Worm (Caenorhabditis elegans) whole organism, late embryonic: ENCODE measurements around the gene T17A3.12.
A peak's percentile ranks its signal among the peaks of the same experiment; 100 is the strongest.

Experiments
- C08G9.2 ChIP-seq: sonication (generic microtip); optimal IDR thresholded peaks from 2 replicates; lab custom pipeline; 2016; ENCODE audit warnings: mild to moderate bottlenecking, missing genetic modification characterization, moderate library complexity, missing compliant biosample characterization
- C38D4.7 ChIP-seq: fragments of 200-800 bp; sonication (Bioruptor generic); optimal IDR thresholded peaks from 2 replicates; lab custom pipeline; 2018; ENCODE audit warnings: mild to moderate bottlenecking, missing genetic modification characterization, moderate library complexity, missing compliant biosample characterization
- K09A11.1 ChIP-seq: sonication (generic microtip); optimal IDR thresholded peaks from 2 replicates; lab custom pipeline; 2017; ENCODE audit warnings: antibody characterized with exemption, mild to moderate bottlenecking, missing genetic modification characterization, missing compliant biosample characterization; ENCODE audit not compliant: insufficient read depth
- Y22D7AL.16 ChIP-seq: sonication (generic microtip); optimal IDR thresholded peaks from 2 replicates; lab custom pipeline; 2016; ENCODE audit warnings: missing genetic modification characterization, missing compliant biosample characterization
- ceh-14 ChIP-seq: sonication (generic microtip); optimal IDR thresholded peaks from 2 replicates; lab custom pipeline; 2016; ENCODE audit warnings: missing genotype, missing genetic modification characterization, missing compliant biosample characterization
- ceh-2 ChIP-seq: sonication (generic microtip); optimal IDR thresholded peaks from 2 replicates; lab custom pipeline; 2016; ENCODE audit warnings: missing genotype, missing genetic modification characterization, missing compliant biosample characterization
- ceh-34 ChIP-seq: sonication (generic microtip); optimal IDR thresholded peaks from 2 replicates; lab custom pipeline; 2016; ENCODE audit warnings: mild to moderate bottlenecking, missing genetic modification characterization, missing compliant biosample characterization
- ceh-9 ChIP-seq: sonication (generic microtip); optimal IDR thresholded peaks from 2 replicates; lab custom pipeline; 2016; ENCODE audit warnings: mild to moderate bottlenecking, missing genetic modification characterization, inconsistent platforms, missing compliant biosample characterization
- che-1 ChIP-seq: sonication (generic microtip); optimal IDR thresholded peaks from 2 replicates; lab custom pipeline; 2016; ENCODE audit warnings: mild to moderate bottlenecking, missing genetic modification characterization, missing compliant biosample characterization
- dve-1 ChIP-seq: sonication (generic microtip); optimal IDR thresholded peaks from 2 replicates; lab custom pipeline; 2017; ENCODE audit warnings: antibody characterized with exemption, mild to moderate bottlenecking, missing genetic modification characterization, missing compliant biosample characterization
- elt-4 ChIP-seq: sonication (generic microtip); optimal IDR thresholded peaks from 2 replicates; lab custom pipeline; 2016; ENCODE audit warnings: missing genetic modification characterization, missing compliant biosample characterization
- ets-4 ChIP-seq: sonication (generic microtip); optimal IDR thresholded peaks from 2 replicates; lab custom pipeline; 2016; ENCODE audit warnings: missing genetic modification characterization, missing compliant biosample characterization
- eyg-1 ChIP-seq: sonication (generic microtip); optimal IDR thresholded peaks from 2 replicates; lab custom pipeline; 2016; ENCODE audit warnings: missing genotype, missing genetic modification characterization, missing compliant biosample characterization
- fkh-10 ChIP-seq: fragments of 150-350 bp; optimal IDR thresholded peaks from 2 replicates; lab custom pipeline; 2014; ENCODE audit warnings: missing biosample characterization, missing genetic modification reagents, missing genetic modification characterization
- hlh-13 ChIP-seq: fragments of 200-800 bp; sonication (Bioruptor generic); optimal IDR thresholded peaks from 2 replicates; lab custom pipeline; 2018; ENCODE audit warnings: mild to moderate bottlenecking, missing genetic modification characterization, missing compliant biosample characterization
- hlh-15 ChIP-seq: sonication (generic microtip); optimal IDR thresholded peaks from 2 replicates; lab custom pipeline; 2016; ENCODE audit warnings: missing genetic modification characterization, missing compliant biosample characterization
- hlh-30 ChIP-seq: sonication (generic microtip); optimal IDR thresholded peaks from 2 replicates; lab custom pipeline; 2017; ENCODE audit warnings: antibody characterized with exemption, missing genetic modification characterization, missing compliant biosample characterization; ENCODE audit not compliant: insufficient read depth
- madf-2 ChIP-seq: sonication (generic microtip); optimal IDR thresholded peaks from 2 replicates; lab custom pipeline; 2017; ENCODE audit warnings: missing genetic modification characterization, missing compliant biosample characterization
- nhr-11 ChIP-seq: fragments of 150-350 bp; optimal IDR thresholded peaks from 2 replicates; lab custom pipeline; 2014; ENCODE audit warnings: missing biosample characterization, missing genetic modification characterization
- npax-4 ChIP-seq: sonication (generic microtip); optimal IDR thresholded peaks from 2 replicates; lab custom pipeline; 2016; ENCODE audit warnings: missing genetic modification characterization, missing compliant biosample characterization
- odd-2 ChIP-seq: sonication (generic microtip); optimal IDR thresholded peaks from 2 replicates; lab custom pipeline; 2017; ENCODE audit warnings: antibody characterized with exemption, mild to moderate bottlenecking, missing genetic modification characterization, missing compliant biosample characterization
- pat-9 ChIP-seq: fragments of 200-800 bp; sonication (Bioruptor generic); optimal IDR thresholded peaks from 2 replicates; lab custom pipeline; 2018; ENCODE audit warnings: mild to moderate bottlenecking, missing genetic modification characterization, moderate library complexity, missing compliant biosample characterization
- pax-1 ChIP-seq: fragments of 150-350 bp; optimal IDR thresholded peaks from 2 replicates; lab custom pipeline; 2014; ENCODE audit warnings: missing biosample characterization, missing genetic modification characterization
- pha-4 ChIP-seq: fragments of 150-350 bp; optimal IDR thresholded peaks from 2 replicates; lab custom pipeline; 2018; ENCODE audit warnings: missing biosample characterization, missing genetic modification reagents, missing genetic modification characterization
- ref-2 ChIP-seq: sonication (generic microtip); optimal IDR thresholded peaks from 2 replicates; lab custom pipeline; 2016; ENCODE audit warnings: missing genetic modification characterization, missing compliant biosample characterization
- sox-2 ChIP-seq: fragments of 200-800 bp; sonication (Bioruptor generic); IDR thresholded peaks from 2 replicates; pipeline ENCODE4 v1.3.6; 2022; ENCODE audit warnings: missing genetic modification reagents, missing genetic modification characterization, missing compliant biosample characterization
- sox-4 ChIP-seq: sonication (generic microtip); optimal IDR thresholded peaks from 2 replicates; lab custom pipeline; 2017; ENCODE audit warnings: mild to moderate bottlenecking, missing genetic modification characterization, inconsistent platforms, missing compliant biosample characterization
- tbx-2 ChIP-seq: sonication (generic microtip); optimal IDR thresholded peaks from 2 replicates; lab custom pipeline; 2016; ENCODE audit warnings: missing genetic modification characterization, missing compliant biosample characterization
- tbx-7 ChIP-seq: sonication (generic microtip); optimal IDR thresholded peaks from 2 replicates; lab custom pipeline; 2016; ENCODE audit warnings: missing genotype, missing genetic modification characterization, missing compliant biosample characterization
- unc-3 ChIP-seq, 2 experiments: fragments of 200-800 bp in 1 of 2; sonication (Bioruptor generic) in 1 of 2; sonication (generic microtip) in 1 of 2; conservative IDR thresholded peaks in 1 of 2; optimal IDR thresholded peaks in 1 of 2; 2 replicates each; pipeline versions ENCODE4 v1.3.6 to Lab custom; 2016 to 2022; ENCODE audit warnings: missing compliant biosample characterization in 2 of 2, missing genetic modification characterization in 2 of 2, missing genetic modification reagents in 1 of 2
- unc-42 ChIP-seq: sonication (generic microtip); optimal IDR thresholded peaks from 2 replicates; lab custom pipeline; 2016; ENCODE audit warnings: missing genotype, missing genetic modification characterization, missing compliant biosample characterization
- unc-86 ChIP-seq: sonication (generic microtip); optimal IDR thresholded peaks from 2 replicates; lab custom pipeline; 2016; ENCODE audit warnings: missing genetic modification characterization, missing compliant biosample characterization
- zip-5 ChIP-seq: sonication (generic microtip); optimal IDR thresholded peaks from 2 replicates; lab custom pipeline; 2016; ENCODE audit warnings: missing genetic modification characterization, missing compliant biosample characterization
- ztf-16 ChIP-seq: sonication (generic microtip); optimal IDR thresholded peaks from 2 replicates; lab custom pipeline; 2017; ENCODE audit warnings: missing genetic modification characterization, missing compliant biosample characterization

T17A3.12 gene

DNA sequence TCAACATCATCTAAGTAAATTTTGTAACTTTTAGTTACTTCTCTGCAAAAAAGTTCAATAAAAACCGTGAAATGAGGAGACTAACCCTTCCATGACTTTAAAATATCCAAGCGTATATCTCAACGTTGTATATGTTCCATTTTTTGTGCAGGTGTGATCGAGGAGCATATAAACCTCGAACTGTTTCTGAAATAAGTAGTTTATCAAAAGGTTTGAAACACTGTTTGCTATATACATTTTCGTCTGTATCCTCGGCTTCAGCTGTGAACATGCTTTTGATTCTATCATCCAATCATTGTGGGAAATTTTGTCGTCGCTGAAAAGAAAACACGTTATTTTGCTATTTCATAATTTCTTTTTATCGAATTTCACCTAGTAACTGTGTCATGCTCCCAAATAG lies 36.0 kb upstream of the T17A3.12 start, which contains the start of gene F40G9.5:
F40G9.5 (plus strand) TSS at position 301 of the 400 bp plus-strand sequence.
- TF ChIP-seq unc-86 (tag; lab: Kevin White, UChicago) (no peak), hlh-15 (tag; lab: Kevin White, UChicago) (no peak), ztf-16 (no peak), Y22D7AL.16 (tag; lab: Kevin White, UChicago) (no peak), unc-3 (GFP tag; conservative IDR thresholded peaks at IDR 0.05; lab: Robert Waterston, UW) (no peak), unc-3 (tag; optimal IDR thresholded peaks at IDR 0.05; lab: Kevin White, UChicago) (no peak), unc-42 (tag; lab: Kevin White, UChicago) (no peak), odd-2 (tag; lab: Kevin White, UChicago) (no peak), nhr-11 (tag; lab: Kevin White, UChicago) (no peak), dve-1 (tag; lab: Kevin White, UChicago) (no peak), C08G9.2 (tag; lab: Kevin White, UChicago) (no peak), elt-4 (tag; lab: Kevin White, UChicago) (no peak), fkh-10 (GFP tag; lab: Kevin White, UChicago) (no peak), tbx-7 (no peak), C38D4.7 (GFP tag; lab: Kevin White, UChicago) (no peak), pat-9 (tag; lab: Kevin White, UChicago) (no peak), K09A11.1 (no peak)

DNA sequence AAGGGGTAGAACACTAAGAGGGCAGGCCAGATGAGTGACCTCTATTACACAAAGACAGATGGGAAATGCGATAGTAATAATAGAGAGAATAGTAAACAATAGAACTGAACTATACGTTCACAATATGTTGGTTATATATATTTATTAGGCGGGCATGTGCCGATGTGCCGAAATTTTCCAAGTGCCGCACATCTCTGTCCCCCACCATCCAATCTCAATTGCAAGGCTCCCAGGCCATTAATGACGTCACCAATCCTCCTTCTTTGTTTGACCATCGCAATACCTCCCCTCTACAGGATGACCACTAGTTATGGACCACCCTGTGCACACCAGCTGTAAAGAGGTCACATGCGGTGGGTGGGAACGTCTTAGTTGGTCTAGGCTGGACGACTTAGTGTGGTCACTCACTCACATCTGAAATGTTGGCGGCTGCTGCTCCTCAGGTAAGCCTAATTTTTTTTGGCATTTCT lies 34.2 kb upstream of the T17A3.12 start, which contains the start of gene F40G9.6:
F40G9.6 (plus strand) TSS at position 420 of the 470 bp plus-strand sequence.
- TF ChIP-seq eyg-1 (tag; lab: Kevin White, UChicago): no peak
- TF ChIP-seq ref-2 (tag; lab: Kevin White, UChicago): peak; percentile 38
- peak; percentile 13 for TF ChIP-seq tbx-2 (tag; lab: Kevin White, UChicago)
- no peak for TF ChIP-seq sox-4 (tag; lab: Kevin White, UChicago)
- peak; percentile 25 for TF ChIP-seq hlh-30 (tag; lab: Kevin White, UChicago)
- no peak for TF ChIP-seq tbx-7
- no peak for TF ChIP-seq zip-5 (tag; lab: Kevin White, UChicago)
- no peak for TF ChIP-seq ceh-14 (tag; lab: Kevin White, UChicago)
- TF ChIP-seq ceh-34: peak; percentile 13
- TF ChIP-seq C38D4.7 (GFP tag; lab: Kevin White, UChicago): no peak
- TF ChIP-seq hlh-13 (GFP tag; lab: Kevin White, UChicago): no peak
- peak; percentile 51 for TF ChIP-seq sox-2 (GFP tag; lab: Robert Waterston, UW)
- TF ChIP-seq che-1 (tag; lab: Kevin White, UChicago): no peak

DNA sequence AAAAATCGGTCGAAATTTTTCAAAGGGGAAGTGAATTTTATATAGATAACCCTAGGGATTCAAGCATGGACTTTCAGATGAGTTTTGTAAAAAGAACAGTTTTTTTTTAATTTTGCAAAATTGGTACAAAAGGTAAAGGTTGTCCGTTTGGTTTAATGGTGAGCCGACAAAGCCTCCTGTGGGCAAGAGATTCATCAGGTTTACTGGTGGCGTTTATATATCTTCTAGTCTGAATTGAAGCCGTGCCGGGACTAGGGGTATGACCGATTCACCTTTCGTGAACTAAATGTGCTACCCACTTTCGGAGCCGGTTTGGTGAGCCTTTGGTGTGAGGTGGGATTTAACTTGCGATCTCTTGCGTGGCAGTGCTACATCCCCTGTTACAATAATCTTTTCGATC lies 33.1 kb upstream of the T17A3.12 start:
- TF ChIP-seq madf-2 (tag; lab: Kevin White, UChicago): peak; percentile 23
- TF ChIP-seq pat-9 (tag; lab: Kevin White, UChicago): no peak

DNA sequence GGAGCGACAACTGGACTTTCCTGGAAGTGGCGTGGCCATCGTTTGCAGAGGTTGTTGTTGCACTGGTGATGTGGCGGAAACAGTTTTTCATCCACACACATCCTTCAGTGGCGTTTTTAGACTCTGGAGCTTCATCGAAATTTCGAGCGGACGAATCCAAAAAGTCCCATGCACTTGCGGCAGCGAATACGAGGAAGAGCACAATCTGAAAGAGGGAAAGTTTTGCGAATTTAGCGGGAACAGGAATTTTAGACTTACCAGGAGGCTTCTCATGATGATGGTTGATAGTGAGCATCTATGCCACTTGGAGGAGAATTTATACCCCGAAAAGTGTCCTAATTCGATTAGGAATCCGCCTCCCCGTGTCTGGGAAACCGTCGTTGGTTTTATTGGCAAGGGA lies 32.7 kb upstream of the T17A3.12 start, which contains the start of gene F40G9.14:
F40G9.14 (minus strand) TSS at position 101 of the 400 bp plus-strand sequence.
- TF ChIP-seq nhr-11 (tag; lab: Kevin White, UChicago): no peak
- no peak for TF ChIP-seq fkh-10 (GFP tag; lab: Kevin White, UChicago)
- TF ChIP-seq hlh-30 (tag; lab: Kevin White, UChicago): no peak

DNA sequence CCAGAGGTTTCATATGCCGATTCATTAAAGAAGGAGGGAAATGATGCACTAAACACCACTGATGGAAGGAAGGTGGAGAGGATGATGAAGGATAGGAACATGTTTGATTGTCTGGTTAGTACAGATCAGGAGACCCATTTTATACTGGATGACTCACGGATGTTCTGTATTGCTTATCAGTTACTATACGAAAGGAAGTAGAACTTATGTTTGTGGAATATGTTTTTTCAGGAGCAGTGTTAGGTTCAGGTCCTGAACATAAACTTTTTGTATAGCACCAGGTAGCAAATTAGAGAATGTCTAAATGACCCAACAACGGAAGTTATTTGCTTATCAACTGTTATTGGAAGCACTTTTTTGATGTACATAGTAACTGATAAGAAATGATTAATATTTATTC lies 30.8 kb upstream of the T17A3.12 start, which contains the start of gene clec-148:
clec-148 (minus strand) TSS at position 101 of the 400 bp plus-strand sequence.
- TF ChIP-seq npax-4 (no peak), ets-4 (tag; lab: Kevin White, UChicago) (no peak), madf-2 (tag; lab: Kevin White, UChicago) (no peak), pax-1 (tag; lab: Kevin White, UChicago) (no peak), ceh-9 (no peak), Y22D7AL.16 (tag; lab: Kevin White, UChicago) (no peak), ref-2 (tag; lab: Kevin White, UChicago) (no peak), hlh-30 (tag; lab: Kevin White, UChicago) (no peak), pha-4 (tag; lab: Kevin White, UChicago) (no peak), fkh-10 (GFP tag; lab: Kevin White, UChicago) (no peak), ceh-34 (no peak), ceh-2 (no peak), pat-9 (tag; lab: Kevin White, UChicago) (no peak)
- TF ChIP-seq, all 69 proteins: peak for 0
